Worm (Caenorhabditis elegans) whole organism, L2 larva: ENCODE data around the gene F25B4.8.

ENCODE experiments used
- C34F6.9 ChIP-seq: fragments of 150-350 bp; optimal IDR thresholded peaks from 2 replicates; lab custom pipeline; 2014; ENCODE audit warnings: missing biosample characterization, missing genetic modification characterization
- F13H6.1 ChIP-seq: sonication (generic microtip); optimal IDR thresholded peaks from 2 replicates; lab custom pipeline; 2016; ENCODE audit warnings: missing genetic modification characterization, missing compliant biosample characterization
- R02D3.7 ChIP-seq: fragments of 150-350 bp; optimal IDR thresholded peaks from 2 replicates; lab custom pipeline; 2014; ENCODE audit warnings: missing biosample characterization, missing genetic modification characterization
- alr-1 ChIP-seq: fragments of 150-350 bp; optimal IDR thresholded peaks from 2 replicates; lab custom pipeline; 2014; ENCODE audit warnings: missing biosample characterization, missing genetic modification characterization
- aly-2 ChIP-seq: fragments of 150-350 bp; optimal IDR thresholded peaks from 2 replicates; lab custom pipeline; 2014; ENCODE audit warnings: missing biosample characterization, missing genetic modification characterization
- ama-1 ChIP-seq: fragments of 150-350 bp; optimal IDR thresholded peaks from 2 replicates; lab custom pipeline; 2018; ENCODE audit warnings: inconsistent platforms
- blmp-1 ChIP-seq: sonication (generic microtip); optimal IDR thresholded peaks from 2 replicates; lab custom pipeline; 2017; ENCODE audit warnings: missing genetic modification characterization, mild to moderate bottlenecking, missing compliant biosample characterization, antibody characterized with exemption, moderate library complexity; ENCODE audit not compliant: insufficient read depth
- ceh-82 ChIP-seq: fragments of 150-350 bp; optimal IDR thresholded peaks from 2 replicates; lab custom pipeline; 2014; ENCODE audit warnings: missing biosample characterization, missing genetic modification characterization
- crh-2 ChIP-seq: sonication (generic microtip); optimal IDR thresholded peaks from 2 replicates; lab custom pipeline; 2017; ENCODE audit warnings: missing biosample characterization, missing genetic modification characterization
- dmd-4 ChIP-seq: sonication (generic microtip); optimal IDR thresholded peaks from 2 replicates; lab custom pipeline; 2017; ENCODE audit warnings: missing biosample characterization, missing genetic modification characterization
- egl-27 ChIP-seq: sonication (generic microtip); optimal IDR thresholded peaks from 3 replicates; lab custom pipeline; 2017; ENCODE audit warnings: missing biosample characterization, missing genetic modification reagents, missing genetic modification characterization
- fos-1 ChIP-seq: fragments of 150-350 bp; optimal IDR thresholded peaks from 2 replicates; lab custom pipeline; 2014; ENCODE audit warnings: missing biosample characterization, missing genetic modification characterization
- gmeb-1 ChIP-seq: fragments of 150-350 bp; optimal IDR thresholded peaks from 2 replicates; lab custom pipeline; 2014; ENCODE audit warnings: missing biosample characterization, missing genetic modification characterization
- lin-11 ChIP-seq: fragments of 150-350 bp; sonication (generic microtip); optimal IDR thresholded peaks from 2 replicates; lab custom pipeline; 2014; ENCODE audit warnings: missing biosample characterization, missing genetic modification characterization, inconsistent platforms, mixed read lengths
- lin-13 ChIP-seq: fragments of 150-350 bp; optimal IDR thresholded peaks from 2 replicates; lab custom pipeline; 2014; ENCODE audit warnings: missing biosample characterization, missing genetic modification reagents, missing genetic modification characterization
- lin-39 ChIP-seq: fragments of 150-350 bp; optimal IDR thresholded peaks from 2 replicates; lab custom pipeline; 2014; ENCODE audit warnings: missing biosample characterization, missing genetic modification reagents, missing genetic modification characterization
- lsy-2 ChIP-seq, 2 experiments: fragments of 150-350 bp in 1 of 2; sonication (generic microtip) in 1 of 2; optimal IDR thresholded peaks; 2 replicates each; lab custom pipeline; 2014 to 2017; ENCODE audit warnings: missing biosample characterization in 2 of 2, missing genetic modification characterization in 2 of 2
- mbf-1 ChIP-seq: sonication (generic microtip); optimal IDR thresholded peaks from 2 replicates; lab custom pipeline; 2017; ENCODE audit warnings: missing biosample characterization, missing genetic modification characterization
- mdl-1 ChIP-seq, 2 experiments: fragments of 150-350 bp in 1 of 2; sonication (generic microtip) in 1 of 2; optimal IDR thresholded peaks; 2 replicates each; lab custom pipeline; 2017; ENCODE audit warnings: missing biosample characterization in 2 of 2, missing genetic modification characterization in 2 of 2
- nhr-10 ChIP-seq: sonication (generic microtip); optimal IDR thresholded peaks from 2 replicates; lab custom pipeline; 2017; ENCODE audit warnings: missing biosample characterization, missing genetic modification characterization
- nhr-129 ChIP-seq: fragments of 150-350 bp; optimal IDR thresholded peaks from 2 replicates; lab custom pipeline; 2014; ENCODE audit warnings: missing biosample characterization, missing genetic modification characterization
- nhr-25 ChIP-seq: fragments of 150-350 bp; sonication (generic microtip); optimal IDR thresholded peaks from 3 replicates; lab custom pipeline; 2014; ENCODE audit warnings: missing biosample characterization, missing genetic modification characterization
- nhr-77 ChIP-seq: fragments of 150-350 bp; optimal IDR thresholded peaks from 2 replicates; lab custom pipeline; 2014; ENCODE audit warnings: missing biosample characterization, missing genetic modification characterization
- peb-1 ChIP-seq: fragments of 150-350 bp; optimal IDR thresholded peaks from 2 replicates; lab custom pipeline; 2014; ENCODE audit warnings: missing biosample characterization, missing genetic modification characterization
- sma-3 ChIP-seq: sonication (generic microtip); optimal IDR thresholded peaks from 2 replicates; lab custom pipeline; 2016; ENCODE audit warnings: missing genetic modification reagents, missing genetic modification characterization, missing compliant biosample characterization
- sma-9 ChIP-seq, 2 experiments: fragments of 150-350 bp in 1 of 2; sonication (generic microtip) in 1 of 2; optimal IDR thresholded peaks; 2 replicates each; lab custom pipeline; 2014 to 2016; ENCODE audit warnings: missing genetic modification characterization in 2 of 2, mild to moderate bottlenecking in 1 of 2, missing biosample characterization in 1 of 2, missing compliant biosample characterization in 1 of 2, missing genetic modification reagents in 1 of 2, moderate library complexity in 1 of 2
- snpc-4 ChIP-seq: fragments of 150-350 bp; optimal IDR thresholded peaks from 2 replicates; lab custom pipeline; 2014; ENCODE audit warnings: missing biosample characterization, missing genetic modification characterization
- unc-39 ChIP-seq: fragments of 150-350 bp; optimal IDR thresholded peaks from 2 replicates; lab custom pipeline; 2014; ENCODE audit warnings: missing biosample characterization, missing genetic modification characterization
- unc-62 ChIP-seq: fragments of 150-350 bp; optimal IDR thresholded peaks from 2 replicates; lab custom pipeline; 2014; ENCODE audit warnings: missing biosample characterization, missing genetic modification reagents, missing genetic modification characterization
- ztf-11 ChIP-seq: sonication (generic microtip); optimal IDR thresholded peaks from 2 replicates; lab custom pipeline; 2017; ENCODE audit warnings: missing biosample characterization, missing genetic modification characterization
- ztf-4 ChIP-seq: fragments of 150-350 bp; optimal IDR thresholded peaks from 2 replicates; lab custom pipeline; 2014; ENCODE audit warnings: missing biosample characterization, missing genetic modification characterization

Gene F25B4.8

ce11 chrV:5713510-5713909, 22.0 kb upstream of the F25B4.8 start:
- TF ChIP-seq mbf-1 (tag; lab: Kevin White, UChicago) (no peak), gmeb-1 (tag; lab: Kevin White, UChicago) (no peak), blmp-1 (tag; lab: Kevin White, UChicago) (no peak), ama-1 (lab: Kevin White, UChicago) (no peak), lin-11 (tag; lab: Kevin White, UChicago) (no peak), mdl-1 (tag; optimal IDR thresholded peaks at IDR 0.05; lab: Kevin White, UChicago) (no peak), crh-2 (tag; lab: Kevin White, UChicago) (no peak), egl-27 (tag; lab: Kevin White, UChicago) (no peak), unc-62 (GFP tag; lab: Kevin White, UChicago) (no peak), lin-39 (tag; lab: Kevin White, UChicago) (no peak), ztf-4 (no peak), sma-3 (GFP tag; lab: Kevin White, UChicago) (no peak), ztf-11 (tag; lab: Kevin White, UChicago) (no peak)

ce11 chrV:5712652-5713051, 21.1 kb upstream of the F25B4.8 start, which contains the start of gene gcst-1:
gcst-1 (plus strand) TSS chrV:5712928.
- TF ChIP-seq ztf-11 (tag; lab: Kevin White, UChicago) (no peak), mdl-1 (tag; optimal IDR thresholded peaks at IDR 0.05; lab: Kevin White, UChicago) (peak in 1 of 2 experiments; percentile 12), crh-2 (tag; lab: Kevin White, UChicago) (peak; percentile 18), nhr-10 (tag; lab: Kevin White, UChicago) (no peak), R02D3.7 (tag; lab: Kevin White, UChicago) (no peak), lin-11 (tag; lab: Kevin White, UChicago) (no peak), ama-1 (lab: Kevin White, UChicago) (no peak), sma-9 (GFP tag; optimal IDR thresholded peaks at IDR 0.05; lab: Kevin White, UChicago) (peak; percentile 50), sma-9 (tag; optimal IDR thresholded peaks at IDR 0.05; lab: Kevin White, UChicago) (no peak), fos-1 (tag; lab: Kevin White, UChicago) (peak; percentile 78)

DNA sequence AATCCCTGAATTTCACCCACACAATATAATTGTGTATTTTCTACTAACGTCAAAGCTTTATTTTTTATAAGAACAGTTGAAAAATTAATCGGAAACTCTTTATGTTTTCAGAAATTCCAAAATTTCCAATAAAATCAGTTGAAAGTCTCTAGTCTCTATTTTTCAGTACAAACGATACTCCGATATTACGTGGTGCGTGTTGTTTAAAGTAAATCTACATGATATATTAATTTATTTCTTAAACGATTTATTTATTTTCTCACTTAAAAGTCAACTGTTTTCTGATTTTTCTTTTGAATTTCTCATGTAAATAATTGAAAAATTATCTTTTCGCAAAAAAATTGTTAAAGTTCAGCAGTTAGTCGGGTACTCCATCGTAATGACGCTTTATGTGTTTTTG, 20.7 kb upstream of the F25B4.8 start:
- TF ChIP-seq nhr-25 (tag; lab: Kevin White, UChicago) (no peak), ztf-4 (no peak), peb-1 (tag; lab: Kevin White, UChicago) (no peak), nhr-77 (tag; lab: Kevin White, UChicago) (no peak), lsy-2 (tag; optimal IDR thresholded peaks at IDR 0.05; lab: Kevin White, UChicago) (peak in 1 of 2 experiments; percentile 9), crh-2 (tag; lab: Kevin White, UChicago) (no peak), fos-1 (tag; lab: Kevin White, UChicago) (no peak), dmd-4 (tag; lab: Kevin White, UChicago) (no peak), nhr-10 (tag; lab: Kevin White, UChicago) (no peak), alr-1 (tag; lab: Kevin White, UChicago) (no peak), snpc-4 (no peak), C34F6.9 (tag; lab: Kevin White, UChicago) (peak; percentile 17), sma-9 (GFP tag; optimal IDR thresholded peaks at IDR 0.05; lab: Kevin White, UChicago) (no peak), sma-9 (tag; optimal IDR thresholded peaks at IDR 0.05; lab: Kevin White, UChicago) (no peak), aly-2 (tag; lab: Kevin White, UChicago) (no peak), ama-1 (lab: Kevin White, UChicago) (no peak)

DNA sequence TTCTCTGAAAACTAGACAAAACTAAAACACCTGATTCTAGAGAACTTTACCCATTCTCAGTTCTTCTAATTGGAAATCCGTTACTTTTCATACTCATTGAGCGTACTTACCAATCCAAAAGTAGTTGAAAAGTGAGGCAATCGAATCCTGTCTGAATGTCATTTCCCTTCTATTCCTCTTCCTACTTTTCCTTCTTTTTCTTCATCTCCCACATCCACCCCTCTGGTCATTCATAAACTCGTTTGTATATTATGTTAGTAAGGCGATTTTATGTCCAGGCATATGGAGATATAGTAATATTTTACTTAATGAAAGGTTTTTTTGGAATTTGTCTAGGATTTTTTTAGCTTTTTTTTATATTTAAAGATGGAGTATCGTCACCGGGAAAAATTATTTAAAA, 16.8 kb upstream of the F25B4.8 start:
- TF ChIP-seq blmp-1 (tag; lab: Kevin White, UChicago) = no peak
- no peak for TF ChIP-seq dmd-4 (tag; lab: Kevin White, UChicago)
- no peak for TF ChIP-seq unc-39
- no peak for TF ChIP-seq nhr-10 (tag; lab: Kevin White, UChicago)
- TF ChIP-seq F13H6.1 (tag; lab: Kevin White, UChicago) = no peak
- TF ChIP-seq lsy-2 (tag; optimal IDR thresholded peaks at IDR 0.05; lab: Kevin White, UChicago) = no peak
- TF ChIP-seq C34F6.9 (tag; lab: Kevin White, UChicago) = no peak
- no peak for TF ChIP-seq unc-62 (GFP tag; lab: Kevin White, UChicago)
- TF ChIP-seq gmeb-1 (tag; lab: Kevin White, UChicago) = no peak
- TF ChIP-seq nhr-129 (tag; lab: Kevin White, UChicago) = no peak
- TF ChIP-seq lin-13 (GFP tag; lab: Kevin White, UChicago) = no peak
- no peak for TF ChIP-seq nhr-25 (tag; lab: Kevin White, UChicago)
- TF ChIP-seq mbf-1 (tag; lab: Kevin White, UChicago) = no peak
- no peak for TF ChIP-seq ceh-82 (tag; lab: Kevin White, UChicago)
- no peak for TF ChIP-seq fos-1 (tag; lab: Kevin White, UChicago)
- no peak for TF ChIP-seq ztf-4
